Fruit fly (Drosophila melanogaster) whole organism, embryonic: ENCODE results near the gene CG10333.
A peak's percentile ranks its signal among the peaks of the same experiment; 100 is the strongest.

Experiments
- Abd-B ChIP-seq: fragments of 200-800 bp; sonication (Bioruptor generic); optimal IDR thresholded peaks from 2 replicates; lab custom pipeline; 2018; ENCODE audit warnings: missing biosample characterization, mild to moderate bottlenecking, missing genetic modification characterization, moderate library complexity
- Awh ChIP-seq: fragments of 200-800 bp; sonication (Bioruptor generic); IDR thresholded peaks from 2 replicates; pipeline ENCODE4, ENCODE4 v1.3.6; 2022; ENCODE audit warnings: missing biosample characterization, missing genetic modification characterization
- CG11247 ChIP-seq: fragments of 200-800 bp; sonication (Bioruptor generic); IDR thresholded peaks from 2 replicates; pipeline ENCODE4 v1.3.6; 2022; ENCODE audit warnings: missing biosample characterization, missing genetic modification characterization
- CG11696 ChIP-seq: fragments of 200-800 bp; sonication (Bioruptor generic); IDR thresholded peaks from 2 replicates; pipeline ENCODE4 v1.3.6; 2022; ENCODE audit warnings: missing biosample characterization, missing genetic modification characterization
- CG12299 ChIP-seq: fragments of 200-800 bp; sonication (Bioruptor generic); optimal IDR thresholded peaks from 2 replicates; lab custom pipeline; 2018; ENCODE audit warnings: missing biosample characterization, mild to moderate bottlenecking, missing genetic modification characterization
- CG12391 ChIP-seq: fragments of 200-800 bp; sonication (Bioruptor generic); optimal IDR thresholded peaks from 3 replicates; lab custom pipeline; 2018; ENCODE audit warnings: missing biosample characterization, mild to moderate bottlenecking, missing genetic modification characterization, moderate library complexity
- CG15269 ChIP-seq: fragments of 200-800 bp; sonication (Bioruptor generic); optimal IDR thresholded peaks from 2 replicates; lab custom pipeline; 2018; ENCODE audit warnings: missing biosample characterization, mild to moderate bottlenecking, missing genetic modification characterization, moderate library complexity
- CG16813 ChIP-seq: fragments of 200-800 bp; sonication (Bioruptor generic); IDR thresholded peaks from 3 replicates; pipeline ENCODE4 v1.3.6; 2022; ENCODE audit warnings: missing biosample characterization, missing genetic modification characterization; ENCODE audit not compliant: partially characterized antibody
- CG17802 ChIP-seq: fragments of 200-800 bp; sonication (Bioruptor generic); optimal IDR thresholded peaks from 2 replicates; lab custom pipeline; 2018; ENCODE audit warnings: missing biosample characterization, mild to moderate bottlenecking, missing genetic modification characterization, moderate library complexity
- CG18476 ChIP-seq: fragments of 200-800 bp; sonication (Bioruptor generic); optimal IDR thresholded peaks from 2 replicates; lab custom pipeline; 2016; ENCODE audit warnings: missing biosample characterization, mild to moderate bottlenecking, missing genetic modification characterization
- CG18599 ChIP-seq: fragments of 200-800 bp; sonication (Bioruptor generic); optimal IDR thresholded peaks from 3 replicates; lab custom pipeline; 2017; ENCODE audit warnings: missing biosample characterization, missing genetic modification characterization, mild to moderate bottlenecking, moderate library complexity, missing genetic modification reagents
- CG32772 ChIP-seq: fragments of 200-800 bp; sonication (Bioruptor generic); IDR thresholded peaks from 2 replicates; pipeline ENCODE4 v1.3.6; 2022; ENCODE audit warnings: missing biosample characterization, missing genetic modification characterization
- CG3281 ChIP-seq: fragments of 200-800 bp; sonication (Bioruptor generic); optimal IDR thresholded peaks from 3 replicates; lab custom pipeline; 2017; ENCODE audit warnings: missing biosample characterization, mild to moderate bottlenecking, missing genetic modification characterization
- CG5953 ChIP-seq: fragments of 200-800 bp; sonication (Bioruptor generic); IDR thresholded peaks from 2 replicates; pipeline ENCODE4 v1.3.6; 2022; ENCODE audit warnings: missing biosample characterization, missing genetic modification characterization
- CG8944 ChIP-seq: fragments of 200-800 bp; sonication (Bioruptor generic); optimal IDR thresholded peaks from 3 replicates; lab custom pipeline; 2016; ENCODE audit warnings: missing biosample characterization, missing genetic modification characterization
- CTCF ChIP-seq: fragments of 200-800 bp; sonication (Bioruptor generic); optimal IDR thresholded peaks from 2 replicates; lab custom pipeline; 2017; ENCODE audit warnings: missing biosample characterization, mild to moderate bottlenecking, missing genetic modification characterization, moderate library complexity
- Fer1 ChIP-seq: fragments of 200-800 bp; sonication (Bioruptor generic); optimal IDR thresholded peaks from 2 replicates; lab custom pipeline; 2017; ENCODE audit warnings: missing biosample characterization, mild to moderate bottlenecking, missing genetic modification characterization
- GATAe ChIP-seq: fragments of 200-800 bp; sonication (Bioruptor generic); conservative IDR thresholded peaks from 2 replicates; pipeline ENCODE4 v1.3.6; 2022; ENCODE audit warnings: missing biosample characterization, missing genetic modification characterization
- HLH3B ChIP-seq: fragments of 200-800 bp; sonication (Bioruptor generic); IDR thresholded peaks from 2 replicates; pipeline ENCODE4 v1.3.6; 2022; ENCODE audit warnings: missing biosample characterization, missing genetic modification characterization
- HLH4C ChIP-seq: fragments of 200-800 bp; sonication (Bioruptor generic); IDR thresholded peaks from 3 replicates; pipeline ENCODE4 v1.3.6; 2022; ENCODE audit warnings: missing biosample characterization, missing genetic modification characterization; ENCODE audit not compliant: partially characterized antibody
- HmgD ChIP-seq: fragments of 200-800 bp; sonication (Bioruptor generic); optimal IDR thresholded peaks from 3 replicates; lab custom pipeline; 2016; ENCODE audit warnings: missing biosample characterization, missing genetic modification characterization
- Hr78 ChIP-seq, 2 experiments: fragments of 200-800 bp in 1 of 2; fragments of >200 bp in 1 of 2; sonication (Bioruptor generic) in 1 of 2; optimal IDR thresholded peaks; 2 replicates each; lab custom pipeline; 2017 to 2019; ENCODE audit warnings: missing biosample characterization in 2 of 2, missing genetic modification characterization in 2 of 2, mild to moderate bottlenecking in 1 of 2, moderate library complexity in 1 of 2
- Max ChIP-seq: fragments of 200-800 bp; sonication (Bioruptor generic); optimal IDR thresholded peaks from 2 replicates; lab custom pipeline; 2016; ENCODE audit warnings: missing biosample characterization, mild to moderate bottlenecking, missing genetic modification characterization
- NC2α ChIP-seq: fragments of 200-800 bp; sonication (Bioruptor generic); optimal IDR thresholded peaks from 2 replicates; lab custom pipeline; 2016; ENCODE audit warnings: missing biosample characterization, missing genetic modification characterization
- NC2β ChIP-seq: fragments of 200-800 bp; sonication (Bioruptor generic); optimal IDR thresholded peaks from 2 replicates; lab custom pipeline; 2016; ENCODE audit warnings: missing biosample characterization, missing genetic modification characterization
- NK7.1 ChIP-seq: fragments of 200-800 bp; sonication (Bioruptor generic); optimal IDR thresholded peaks from 3 replicates; lab custom pipeline; 2016; ENCODE audit warnings: missing biosample characterization, missing genetic modification characterization
- Pdp1 ChIP-seq, 2 experiments: fragments of 200-800 bp; sonication (Bioruptor generic); optimal IDR thresholded peaks; 3 replicates each; lab custom pipeline; 2016; ENCODE audit warnings: missing biosample characterization in 2 of 2, missing genetic modification characterization in 2 of 2, mild to moderate bottlenecking in 1 of 2, moderate library complexity in 1 of 2
- Poxn ChIP-seq: fragments of 200-800 bp; sonication (Bioruptor generic); IDR thresholded peaks from 2 replicates; pipeline ENCODE4 v1.3.6; 2022; ENCODE audit warnings: missing biosample characterization, missing genetic modification characterization
- Rfx ChIP-seq: fragments of 200-800 bp; sonication (Bioruptor generic); IDR thresholded peaks from 2 replicates; pipeline ENCODE4 v1.3.6; 2022; ENCODE audit warnings: missing biosample characterization, missing genetic modification characterization
- Rx ChIP-seq: fragments of 200-800 bp; sonication (Bioruptor generic); IDR thresholded peaks from 2 replicates; pipeline ENCODE4 v1.3.6; 2022; ENCODE audit warnings: missing biosample characterization, missing genetic modification characterization
- Six4 ChIP-seq: fragments of 200-800 bp; sonication (Bioruptor generic); optimal IDR thresholded peaks from 2 replicates; lab custom pipeline; 2016; ENCODE audit warnings: missing biosample characterization, missing genetic modification characterization
- Sry-β ChIP-seq: fragments of 200-800 bp; sonication (Bioruptor generic); optimal IDR thresholded peaks from 2 replicates; lab custom pipeline; 2018; ENCODE audit warnings: missing biosample characterization, mild to moderate bottlenecking, missing genetic modification characterization, moderate library complexity
- Sry-δ ChIP-seq: fragments of 200-800 bp; sonication (Bioruptor generic); optimal IDR thresholded peaks from 2 replicates; lab custom pipeline; 2016; ENCODE audit warnings: missing biosample characterization, missing genetic modification characterization
- ap ChIP-seq: fragments of 200-800 bp; sonication (Bioruptor generic); IDR thresholded peaks from 2 replicates; pipeline ENCODE4 v1.3.6; 2022; ENCODE audit warnings: missing biosample characterization, missing genetic modification characterization
- bab2 ChIP-seq: fragments of 200-800 bp; sonication (Bioruptor generic); optimal IDR thresholded peaks from 2 replicates; lab custom pipeline; 2016; ENCODE audit warnings: missing biosample characterization, missing genetic modification characterization
- chm ChIP-seq: fragments of 200-800 bp; sonication (Bioruptor generic); IDR thresholded peaks from 2 replicates; pipeline ENCODE4 v1.3.6; 2022; ENCODE audit warnings: missing biosample characterization, missing genetic modification characterization
- danr ChIP-seq: fragments of 200-800 bp; sonication (Bioruptor generic); IDR thresholded peaks from 2 replicates; pipeline ENCODE4 v1.3.6; 2022; ENCODE audit warnings: missing biosample characterization, missing genetic modification characterization
- disco-r ChIP-seq: fragments of 200-800 bp; sonication (Bioruptor generic); optimal IDR thresholded peaks from 2 replicates; lab custom pipeline; 2016; ENCODE audit warnings: missing biosample characterization, missing genetic modification characterization
- en ChIP-seq: fragments of 200-800 bp; sonication (Bioruptor generic); optimal IDR thresholded peaks from 2 replicates; lab custom pipeline; 2016; ENCODE audit warnings: missing biosample characterization, missing genetic modification characterization
- fru ChIP-seq: fragments of >200 bp; optimal IDR thresholded peaks from 2 replicates; lab custom pipeline; 2017
- fu2 ChIP-seq: fragments of 200-800 bp; sonication (Bioruptor generic); optimal IDR thresholded peaks from 2 replicates; lab custom pipeline; 2016; ENCODE audit warnings: missing biosample characterization, missing genetic modification characterization
- gro ChIP-seq: fragments of 200-800 bp; sonication (Bioruptor generic); optimal IDR thresholded peaks from 2 replicates; lab custom pipeline; 2016; ENCODE audit warnings: missing biosample characterization, missing genetic modification characterization
- h ChIP-seq: fragments of >200 bp; optimal IDR thresholded peaks from 2 replicates; lab custom pipeline; 2017
- lbe ChIP-seq: fragments of 200-800 bp; sonication (Bioruptor generic); optimal IDR thresholded peaks from 2 replicates; lab custom pipeline; 2016; ENCODE audit warnings: missing biosample characterization, mild to moderate bottlenecking, missing genetic modification characterization
- lola ChIP-seq, 3 experiments: fragments of >200 bp in 2 of 3; fragments of 200-800 bp in 1 of 3; sonication (Bioruptor generic) in 1 of 3; optimal IDR thresholded peaks; 2 replicates each; lab custom pipeline; 2017 to 2019; ENCODE audit warnings: missing biosample characterization in 3 of 3, missing genetic modification characterization in 3 of 3, mild to moderate bottlenecking in 1 of 3, moderate library complexity in 1 of 3
- p53 ChIP-seq: fragments of 200-800 bp; sonication (Bioruptor generic); optimal IDR thresholded peaks from 2 replicates; lab custom pipeline; 2016; ENCODE audit warnings: missing biosample characterization, missing genetic modification characterization
- pb ChIP-seq: fragments of 200-800 bp; sonication (Bioruptor generic); optimal IDR thresholded peaks from 3 replicates; lab custom pipeline; 2016; ENCODE audit warnings: missing biosample characterization, missing genetic modification characterization
- prd ChIP-seq, 3 experiments: fragments of >200 bp in 2 of 3; fragments of 200-800 bp in 1 of 3; sonication (Bioruptor generic) in 1 of 3; optimal IDR thresholded peaks in 2 of 3; IDR thresholded peaks in 1 of 3; 2 replicates in 2 of 3; 3 replicates in 1 of 3; pipeline versions ENCODE4 v1.3.6 to Lab custom; 2017 to 2022; ENCODE audit warnings: missing biosample characterization in 1 of 3, missing genetic modification characterization in 1 of 3
- rib ChIP-seq: fragments of 200-800 bp; sonication (Bioruptor generic); IDR thresholded peaks from 2 replicates; pipeline ENCODE4 v1.3.6; 2022; ENCODE audit warnings: missing biosample characterization, missing genetic modification characterization
- tll ChIP-seq, 2 experiments: fragments of 200-800 bp in 1 of 2; fragments of >200 bp in 1 of 2; sonication (Bioruptor generic) in 1 of 2; optimal IDR thresholded peaks; 2 replicates each; lab custom pipeline; 2017 to 2019; ENCODE audit warnings: missing biosample characterization in 2 of 2, missing genetic modification characterization in 2 of 2, mild to moderate bottlenecking in 1 of 2, moderate library complexity in 1 of 2
- unc-4 ChIP-seq: fragments of 200-800 bp; sonication (Bioruptor generic); IDR thresholded peaks from 2 replicates; pipeline ENCODE4 v1.3.6; 2022; ENCODE audit warnings: missing biosample characterization, missing genetic modification characterization; ENCODE audit not compliant: partially characterized antibody
- vvl ChIP-seq: fragments of 200-800 bp; sonication (Bioruptor generic); IDR thresholded peaks from 2 replicates; pipeline ENCODE4 v1.3.6; 2022; ENCODE audit warnings: missing biosample characterization, missing genetic modification characterization

Gene CG10333

DNA sequence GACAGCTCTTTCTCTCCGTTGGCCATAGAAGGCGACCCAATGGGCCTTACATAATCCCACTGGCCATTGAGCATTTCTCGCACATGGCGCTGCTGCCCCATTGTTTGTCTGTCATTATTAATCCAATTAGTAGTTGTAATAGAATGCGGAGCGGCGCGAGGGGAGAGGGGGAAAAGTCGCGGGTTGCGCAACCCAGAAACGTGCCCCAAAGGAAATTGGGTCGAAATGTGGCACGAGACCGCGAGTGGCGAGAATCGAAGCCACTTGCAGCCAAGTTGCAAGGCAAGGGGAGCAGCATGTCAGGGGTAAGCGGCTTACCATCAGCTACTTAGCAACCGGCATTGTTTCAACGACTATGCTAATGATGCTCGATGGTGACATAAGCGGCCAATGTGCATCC is 17.7 kb downstream of the CG10333 start (continued):
- peak; percentile 60; the same call in 1 of the 2 replicates for TF ChIP-seq vvl (GFP tag; lab: Robert Waterston, UW)
- no peak for TF ChIP-seq Rx (GFP tag; lab: Robert Waterston, UW)
- peak in 1 of 2 experiments; percentile 29 for TF ChIP-seq Hr78 (GFP tag; optimal IDR thresholded peaks at IDR 0.05; lab: Kevin White, UChicago)
- TF ChIP-seq Awh (GFP tag; lab: Robert Waterston, UW): no peak
- no peak for TF ChIP-seq CG15269 (tag; lab: Kevin White, UChicago)
- TF ChIP-seq fu2 (GFP tag; lab: Kevin White, UChicago): no peak
- no peak for TF ChIP-seq gro (GFP tag; lab: Kevin White, UChicago)
- TF ChIP-seq Six4 (GFP tag; lab: Kevin White, UChicago): no peak
- TF ChIP-seq bab2 (GFP tag; lab: Kevin White, UChicago): no peak
- no peak for TF ChIP-seq CG8944
- TF ChIP-seq unc-4 (GFP tag; lab: Robert Waterston, UW): no peak
- TF ChIP-seq CG18476 (GFP tag; lab: Kevin White, UChicago): no peak
- TF ChIP-seq CG16813: no peak
- TF ChIP-seq CG12391 (tag; lab: Kevin White, UChicago): no peak
- 0 out of 2 replicates have a peak, but pooled peaks have one; percentile 21 for TF ChIP-seq rib (GFP tag; lab: Robert Waterston, UW)
- no peak for TF ChIP-seq Sry-δ
- TF ChIP-seq NC2α (GFP tag; lab: Kevin White, UChicago): no peak
- no peak for TF ChIP-seq lola (GFP tag; optimal IDR thresholded peaks at IDR 0.05; lab: Kevin White, UChicago)
- no peak for TF ChIP-seq p53 (GFP tag; lab: Kevin White, UChicago)
- no peak for TF ChIP-seq Abd-B (GFP tag; lab: Kevin White, UChicago)
- no peak for TF ChIP-seq ap (GFP tag; lab: Robert Waterston, UW)
- TF ChIP-seq CG11247 (GFP tag; lab: Robert Waterston, UW): no peak
- TF ChIP-seq Sry-β: no peak
- TF ChIP-seq Pdp1 (GFP tag; optimal IDR thresholded peaks at IDR 0.05; lab: Kevin White, UChicago): peak in 1 of 2 experiments; percentile 87
- TF ChIP-seq fru (lab: Kevin White, UChicago): no peak
- no peak for TF ChIP-seq tll (GFP tag; optimal IDR thresholded peaks at IDR 0.05; lab: Kevin White, UChicago)
- no peak for TF ChIP-seq CG12299 (tag; lab: Kevin White, UChicago)
- TF ChIP-seq pb (GFP tag; lab: Kevin White, UChicago): no peak

DNA sequence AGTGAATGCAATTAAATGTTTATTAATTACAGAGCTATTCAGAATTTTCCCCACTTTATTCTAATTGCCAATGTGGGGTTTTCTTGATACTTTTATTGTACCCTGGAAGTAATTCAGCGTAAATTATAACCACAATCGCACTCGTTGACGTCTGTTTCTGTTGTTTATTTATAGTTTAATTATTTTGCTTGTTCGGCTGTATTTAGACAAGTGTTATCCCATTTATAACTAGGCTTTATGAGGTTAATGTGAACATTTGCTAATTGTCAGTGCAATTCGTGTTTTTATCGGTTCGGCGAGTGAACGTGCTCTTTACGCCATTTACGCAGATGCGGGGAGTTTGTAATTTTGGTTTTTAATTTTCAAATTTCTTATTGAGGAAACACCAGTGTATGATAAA is 18.4 kb downstream of the CG10333 start:
- TF ChIP-seq HLH4C (GFP tag; lab: Robert Waterston, UW) (no peak), HLH3B (GFP tag; lab: Robert Waterston, UW) (no peak), disco-r (GFP tag; lab: Kevin White, UChicago) (no peak), chm (GFP tag; lab: Robert Waterston, UW) (no peak), CG5953 (GFP tag; lab: Robert Waterston, UW) (no peak), CTCF (no peak), CG11696 (GFP tag; lab: Robert Waterston, UW) (no peak), lbe (GFP tag; lab: Kevin White, UChicago) (no peak), danr (GFP tag; lab: Robert Waterston, UW) (no peak), CG18476 (GFP tag; lab: Kevin White, UChicago) (no peak), Fer1 (GFP tag; lab: Kevin White, UChicago) (peak; percentile 48), GATAe (no peak), prd (optimal IDR thresholded peaks at IDR 0.05; lab: Kevin White, UChicago) (no peak), prd (GFP tag; IDR thresholded peaks at IDR 0.05; lab: Robert Waterston, UW) (no peak), CG18599 (GFP tag; lab: Kevin White, UChicago) (peak; percentile 60), CG17802 (no peak), NC2β (no peak), Rfx (GFP tag; lab: Robert Waterston, UW) (no peak), en (GFP tag; lab: Kevin White, UChicago) (no peak), NK7.1 (no peak), Max (no peak), ap (GFP tag; lab: Robert Waterston, UW) (no peak), h (lab: Kevin White, UChicago) (no peak), Rx (GFP tag; lab: Robert Waterston, UW) (no peak), CG3281 (GFP tag; lab: Kevin White, UChicago) (peak; percentile 7), HmgD (GFP tag; lab: Kevin White, UChicago) (no peak), CG32772 (GFP tag; lab: Robert Waterston, UW) (no peak), Poxn (GFP tag; lab: Robert Waterston, UW) (no peak)
